Fruit fly (Drosophila melanogaster) whole organism, embryonic: Measurements from ENCODE around the gene AsnRS.

Experiments used
- Adf1 ChIP-seq: fragments of 200-800 bp; sonication (Bioruptor generic); IDR thresholded peaks from 2 replicates; pipeline ENCODE4 v1.3.6; 2022; ENCODE audit warnings: missing biosample characterization, missing genetic modification characterization
- Blimp-1 ChIP-seq: fragments of 200-800 bp; sonication (Bioruptor generic); optimal IDR thresholded peaks from 3 replicates; lab custom pipeline; 2018; ENCODE audit warnings: missing biosample characterization, missing genetic modification characterization, mild to moderate bottlenecking, moderate library complexity, missing genetic modification reagents
- CG10209 ChIP-seq: fragments of 200-800 bp; sonication (Bioruptor generic); optimal IDR thresholded peaks from 3 replicates; lab custom pipeline; 2017; ENCODE audit warnings: missing biosample characterization, mild to moderate bottlenecking, missing genetic modification characterization, missing genetic modification reagents
- CG10274 ChIP-seq: fragments of 200-800 bp; sonication (Bioruptor generic); optimal IDR thresholded peaks from 3 replicates; lab custom pipeline; 2017; ENCODE audit warnings: missing biosample characterization, mild to moderate bottlenecking, missing genetic modification characterization
- CG10321 ChIP-seq: fragments of 200-800 bp; sonication (Bioruptor generic); IDR thresholded peaks from 2 replicates; pipeline ENCODE4 v1.3.6; 2022; ENCODE audit warnings: missing biosample characterization, missing genetic modification characterization
- CG10959 ChIP-seq: fragments of 200-800 bp; sonication (Bioruptor generic); IDR thresholded peaks from 2 replicates; pipeline ENCODE4 v1.3.6; 2022; ENCODE audit warnings: missing biosample characterization, missing genetic modification characterization
- CG11504 ChIP-seq: fragments of 200-800 bp; sonication (Bioruptor generic); optimal IDR thresholded peaks from 3 replicates; lab custom pipeline; 2019; ENCODE audit warnings: missing biosample characterization, mild to moderate bottlenecking, missing genetic modification characterization, moderate library complexity
- CG12769 ChIP-seq: fragments of 200-800 bp; sonication (Bioruptor generic); optimal IDR thresholded peaks from 2 replicates; lab custom pipeline; 2019; ENCODE audit warnings: missing biosample characterization, mild to moderate bottlenecking, missing genetic modification characterization, moderate library complexity
- CG13624 ChIP-seq: fragments of 200-800 bp; sonication (Bioruptor generic); optimal IDR thresholded peaks from 2 replicates; lab custom pipeline; 2016; ENCODE audit warnings: missing biosample characterization, missing genetic modification characterization
- CG14860 ChIP-seq: fragments of 200-800 bp; sonication (Bioruptor generic); IDR thresholded peaks from 3 replicates; pipeline ENCODE4 v1.3.6; 2022; ENCODE audit warnings: missing biosample characterization, missing genetic modification characterization; ENCODE audit not compliant: partially characterized antibody
- CG17568 ChIP-seq: fragments of 200-800 bp; sonication (Bioruptor generic); optimal IDR thresholded peaks from 2 replicates; lab custom pipeline; 2018; ENCODE audit warnings: missing biosample characterization, mild to moderate bottlenecking, missing genetic modification characterization, moderate library complexity
- CG1792 ChIP-seq: fragments of 200-800 bp; sonication (Bioruptor generic); optimal IDR thresholded peaks from 2 replicates; lab custom pipeline; 2016; ENCODE audit warnings: missing biosample characterization, missing genetic modification characterization
- CG3065 ChIP-seq: fragments of 200-800 bp; sonication (Bioruptor generic); optimal IDR thresholded peaks from 2 replicates; lab custom pipeline; 2016; ENCODE audit warnings: missing biosample characterization, missing genetic modification characterization
- CG32772 ChIP-seq: fragments of 200-800 bp; sonication (Bioruptor generic); IDR thresholded peaks from 2 replicates; pipeline ENCODE4 v1.3.6; 2022; ENCODE audit warnings: missing biosample characterization, missing genetic modification characterization
- CG33213 ChIP-seq: fragments of 200-800 bp; sonication (Bioruptor generic); optimal IDR thresholded peaks from 3 replicates; lab custom pipeline; 2016; ENCODE audit warnings: missing biosample characterization, missing genetic modification characterization
- CG3726 ChIP-seq: fragments of 200-800 bp; sonication (Bioruptor generic); IDR thresholded peaks from 3 replicates; pipeline ENCODE4, ENCODE4 v1.3.6; 2022; ENCODE audit warnings: missing biosample characterization, missing genetic modification characterization
- CG6175 ChIP-seq: fragments of 200-800 bp; sonication (Bioruptor generic); IDR thresholded peaks from 3 replicates; pipeline ENCODE4 v1.3.6; 2022; ENCODE audit warnings: missing biosample characterization, missing genetic modification characterization
- CG7372 ChIP-seq: fragments of 200-800 bp; sonication (Bioruptor generic); IDR thresholded peaks from 2 replicates; pipeline ENCODE4 v1.3.6; 2022; ENCODE audit warnings: missing biosample characterization, missing genetic modification characterization
- CG7745 ChIP-seq: fragments of 200-800 bp; sonication (Bioruptor generic); optimal IDR thresholded peaks from 2 replicates; lab custom pipeline; 2018; ENCODE audit warnings: missing biosample characterization, mild to moderate bottlenecking, missing genetic modification characterization, moderate library complexity
- Doc2 ChIP-seq: fragments of 200-800 bp; sonication (Bioruptor generic); IDR thresholded peaks from 2 replicates; pipeline ENCODE4 v1.3.6; 2022; ENCODE audit warnings: missing biosample characterization, missing genetic modification characterization
- Dref ChIP-seq: fragments of 200-800 bp; sonication (Bioruptor generic); IDR thresholded peaks from 2 replicates; pipeline ENCODE4 v1.3.6; 2022; ENCODE audit warnings: missing biosample characterization, missing genetic modification characterization
- Fer2 ChIP-seq: fragments of 200-800 bp; sonication (Bioruptor generic); optimal IDR thresholded peaks from 2 replicates; lab custom pipeline; 2018; ENCODE audit warnings: missing biosample characterization, mild to moderate bottlenecking, missing genetic modification characterization, moderate library complexity
- H2.0 ChIP-seq: fragments of 200-800 bp; sonication (Bioruptor generic); IDR thresholded peaks from 2 replicates; pipeline ENCODE4 v1.3.6; 2022; ENCODE audit warnings: missing biosample characterization, missing genetic modification characterization
- Hand ChIP-seq: fragments of 200-800 bp; sonication (Bioruptor generic); optimal IDR thresholded peaks from 2 replicates; lab custom pipeline; 2017; ENCODE audit warnings: mild to moderate bottlenecking, missing biosample characterization, missing genetic modification reagents, missing genetic modification characterization
- HmgD ChIP-seq: fragments of 200-800 bp; sonication (Bioruptor generic); optimal IDR thresholded peaks from 3 replicates; lab custom pipeline; 2016; ENCODE audit warnings: missing biosample characterization, missing genetic modification characterization
- Jarid2 ChIP-seq: fragments of 200-800 bp; sonication (Bioruptor generic); optimal IDR thresholded peaks from 3 replicates; lab custom pipeline; 2017; ENCODE audit warnings: mild to moderate bottlenecking, missing biosample characterization, missing genetic modification reagents, missing genetic modification characterization
- Kr ChIP-seq: fragments of 200-800 bp; sonication (Bioruptor generic); optimal IDR thresholded peaks from 2 replicates; lab custom pipeline; 2017; ENCODE audit warnings: missing biosample characterization, mild to moderate bottlenecking, missing genetic modification characterization
- MESR4 ChIP-seq: fragments of 200-800 bp; sonication (Bioruptor generic); optimal IDR thresholded peaks from 2 replicates; lab custom pipeline; 2018; ENCODE audit warnings: missing biosample characterization, mild to moderate bottlenecking, missing genetic modification characterization, moderate library complexity
- Opbp ChIP-seq: fragments of 200-800 bp; sonication (Bioruptor generic); IDR thresholded peaks from 3 replicates; pipeline ENCODE4 v1.3.6; 2022; ENCODE audit warnings: missing biosample characterization, missing genetic modification characterization; ENCODE audit not compliant: partially characterized antibody
- Poxn ChIP-seq: fragments of 200-800 bp; sonication (Bioruptor generic); IDR thresholded peaks from 2 replicates; pipeline ENCODE4 v1.3.6; 2022; ENCODE audit warnings: missing biosample characterization, missing genetic modification characterization
- Sry-δ ChIP-seq: fragments of 200-800 bp; sonication (Bioruptor generic); optimal IDR thresholded peaks from 2 replicates; lab custom pipeline; 2016; ENCODE audit warnings: missing biosample characterization, missing genetic modification characterization
- Vsx1 ChIP-seq: fragments of 200-800 bp; sonication (Bioruptor generic); optimal IDR thresholded peaks from 2 replicates; lab custom pipeline; 2017; ENCODE audit warnings: missing biosample characterization, mild to moderate bottlenecking, missing genetic modification characterization, missing genetic modification reagents
- ac ChIP-seq: fragments of 200-800 bp; sonication (Bioruptor generic); optimal IDR thresholded peaks from 3 replicates; lab custom pipeline; 2017; ENCODE audit warnings: missing biosample characterization, mild to moderate bottlenecking, missing genetic modification characterization
- ase ChIP-seq: fragments of 200-800 bp; sonication (Bioruptor generic); IDR thresholded peaks from 3 replicates; pipeline ENCODE4 v1.3.6; 2022; ENCODE audit warnings: missing biosample characterization, missing genetic modification characterization
- cato ChIP-seq: fragments of 200-800 bp; sonication (Bioruptor generic); optimal IDR thresholded peaks from 2 replicates; lab custom pipeline; 2016; ENCODE audit warnings: missing biosample characterization, missing genetic modification characterization, borderline replicate concordance
- cg ChIP-seq: fragments of 200-800 bp; sonication (Bioruptor generic); optimal IDR thresholded peaks from 3 replicates; lab custom pipeline; 2019; ENCODE audit warnings: missing biosample characterization, mild to moderate bottlenecking, missing genetic modification characterization, moderate library complexity
- dimm ChIP-seq: fragments of 200-800 bp; sonication (Bioruptor generic); IDR thresholded peaks from 2 replicates; pipeline ENCODE4 v1.3.6; 2022; ENCODE audit warnings: missing biosample characterization, missing genetic modification characterization
- dmrt99B ChIP-seq: fragments of 200-800 bp; sonication (Bioruptor generic); optimal IDR thresholded peaks from 2 replicates; lab custom pipeline; 2018; ENCODE audit warnings: missing biosample characterization, mild to moderate bottlenecking, missing genetic modification characterization, moderate library complexity
- esg ChIP-seq: fragments of 200-800 bp; sonication (Bioruptor generic); conservative IDR thresholded peaks from 2 replicates; pipeline ENCODE4 v1.3.6; 2022; ENCODE audit warnings: missing biosample characterization, missing genetic modification characterization
- ewg ChIP-seq: fragments of 200-800 bp; sonication (Bioruptor generic); optimal IDR thresholded peaks from 3 replicates; lab custom pipeline; 2017; ENCODE audit warnings: mild to moderate bottlenecking, missing biosample characterization, missing genetic modification reagents, missing genetic modification characterization
- grn ChIP-seq: fragments of 200-800 bp; sonication (Bioruptor generic); optimal IDR thresholded peaks from 3 replicates; lab custom pipeline; 2017; ENCODE audit warnings: missing biosample characterization, missing genetic modification characterization
- h ChIP-seq: fragments of >200 bp; optimal IDR thresholded peaks from 2 replicates; lab custom pipeline; 2017
- ind ChIP-seq: fragments of 200-800 bp; sonication (Bioruptor generic); optimal IDR thresholded peaks from 3 replicates; lab custom pipeline; 2016; ENCODE audit warnings: missing biosample characterization, missing genetic modification characterization
- kay ChIP-seq: fragments of 200-800 bp; sonication (Bioruptor generic); optimal IDR thresholded peaks from 2 replicates; lab custom pipeline; 2016; ENCODE audit warnings: missing biosample characterization, missing genetic modification characterization
- ken ChIP-seq: fragments of 200-800 bp; sonication (Bioruptor generic); IDR thresholded peaks from 3 replicates; pipeline ENCODE4 v1.3.6; 2022; ENCODE audit warnings: missing biosample characterization, missing genetic modification characterization
- ro ChIP-seq: fragments of 200-800 bp; sonication (Bioruptor generic); IDR thresholded peaks from 2 replicates; pipeline ENCODE4 v1.3.6; 2022; ENCODE audit warnings: missing biosample characterization, missing genetic modification characterization
- slp2 ChIP-seq: fragments of 200-800 bp; sonication (Bioruptor generic); optimal IDR thresholded peaks from 2 replicates; lab custom pipeline; 2016; ENCODE audit warnings: missing biosample characterization, missing genetic modification characterization
- sob ChIP-seq: fragments of 200-800 bp; sonication (Bioruptor generic); IDR thresholded peaks from 2 replicates; pipeline ENCODE4 v1.3.6; 2022; ENCODE audit warnings: missing biosample characterization, missing genetic modification characterization
- sqz ChIP-seq: fragments of 200-800 bp; sonication (Bioruptor generic); optimal IDR thresholded peaks from 3 replicates; lab custom pipeline; 2018; ENCODE audit warnings: missing biosample characterization, mild to moderate bottlenecking, missing genetic modification characterization
- zfh1 ChIP-seq: fragments of 200-800 bp; sonication (Bioruptor generic); IDR thresholded peaks from 3 replicates; pipeline ENCODE4 v1.3.6; 2022; ENCODE audit warnings: missing biosample characterization, missing genetic modification characterization

The AsnRS gene

dm6 chr2L:19158679-19159551 lies 27.2 kb upstream of the AsnRS start (continued):
- TF ChIP-seq CG10959 (GFP tag; lab: Robert Waterston, UW) (no peak), CG32772 (GFP tag; lab: Robert Waterston, UW) (no peak), Poxn (GFP tag; lab: Robert Waterston, UW) (no peak), ewg (GFP tag; lab: Kevin White, UChicago) (peak; percentile 10), sqz (GFP tag; lab: Kevin White, UChicago) (no peak), CG3726 (GFP tag; lab: Robert Waterston, UW) (no peak), MESR4 (no peak), CG14860 (GFP tag; lab: Robert Waterston, UW) (no peak), CG10209 (GFP tag; lab: Kevin White, UChicago) (peak; percentile 25), ac (no peak), Adf1 (GFP tag; lab: Robert Waterston, UW) (0 out of 2 replicates have a peak, but pooled peaks have one; percentile 7), Fer2 (tag; lab: Kevin White, UChicago) (no peak), H2.0 (GFP tag; lab: Robert Waterston, UW) (no peak), CG6175 (GFP tag; lab: Robert Waterston, UW) (no peak), CG3065 (GFP tag; lab: Kevin White, UChicago) (no peak), CG12769 (no peak), dmrt99B (tag; lab: Kevin White, UChicago) (peak; percentile 67), CG33213 (GFP tag; lab: Kevin White, UChicago) (no peak), Vsx1 (GFP tag; lab: Kevin White, UChicago) (peak; percentile 56), Kr (no peak), HmgD (GFP tag; lab: Kevin White, UChicago) (no peak), ind (GFP tag; lab: Kevin White, UChicago) (peak; percentile 58), grn (peak; percentile 40), Opbp (GFP tag; lab: Robert Waterston, UW) (no peak), CG10321 (GFP tag; lab: Robert Waterston, UW) (no peak), esg (GFP tag; lab: Robert Waterston, UW) (no peak; the same call in 1 of the 2 replicates), sob (GFP tag; lab: Robert Waterston, UW) (peak; percentile 57), ase (GFP tag; lab: Robert Waterston, UW) (no peak), kay (no peak), Hand (GFP tag; lab: Kevin White, UChicago) (no peak), CG13624 (GFP tag; lab: Kevin White, UChicago) (peak; percentile 14), CG17568 (GFP tag; lab: Kevin White, UChicago) (no peak), zfh1 (0 out of 3 replicates have a peak, but pooled peaks have one; percentile 37), CG7745 (no peak), CG7372 (GFP tag; lab: Robert Waterston, UW) (0 out of 2 replicates have a peak, but pooled peaks have one; percentile 36), ken (GFP tag; lab: Robert Waterston, UW) (no peak), Jarid2 (GFP tag; lab: Kevin White, UChicago) (peak; percentile 38), h (lab: Kevin White, UChicago) (no peak), Blimp-1 (peak; percentile 52), CG10274 (no peak), dimm (GFP tag; lab: Robert Waterston, UW) (no peak), CG1792 (GFP tag; lab: Kevin White, UChicago) (no peak), cato (GFP tag; lab: Kevin White, UChicago) (no peak), CG11504 (tag; lab: Kevin White, UChicago) (peak; percentile 43), cg (GFP tag; lab: Kevin White, UChicago) (peak; percentile 84), Doc2 (no peak), Dref (no peak), Sry-δ (GFP tag; lab: Kevin White, UChicago) (no peak), ro (GFP tag; lab: Robert Waterston, UW) (0 out of 2 replicates have a peak, but pooled peaks have one; percentile 8), slp2 (GFP tag; lab: Kevin White, UChicago) (no peak)
